Fruit fly (Drosophila melanogaster): ENCODE measurements around the gene MagR.

The MagR gene

dm6 chrX:15733995-15734394, at the start of gene MagR, which contains the start of gene CG12379:
MagR (plus strand) TSS chrX:15734270.
CG12379 (minus strand) TSS chrX:15733996.
- TF ChIP-seq CTCF (optimal IDR thresholded peaks at IDR 0.05) (no peak), CG8478 (optimal IDR thresholded peaks at IDR 0.05) (no peak)

dm6 chrX:15684419-15684818, 49.7 kb upstream of the MagR start:
- TF ChIP-seq CTCF (optimal IDR thresholded peaks at IDR 0.05) (no peak), CG8478 (optimal IDR thresholded peaks at IDR 0.05) (no peak)

dm6 chrX:15688757-15689156, 45.3 kb upstream of the MagR start, which contains the start of gene CG15599:
CG15599 (minus strand) TSS chrX:15688857.
- TF ChIP-seq CG8478 (optimal IDR thresholded peaks at IDR 0.05): no peak

- no peak for TF ChIP-seq CTCF (optimal IDR thresholded peaks at IDR 0.05)
- TF ChIP-seq CG8478 (optimal IDR thresholded peaks at IDR 0.05): no peak
Observed at dm6 chrX:15696854-15697540, 37.1 kb upstream of the MagR start, which contains the start of gene CG8128. CG8128 (plus strand) TSS chrX:15697494.

- TF ChIP-seq CG8478 (optimal IDR thresholded peaks at IDR 0.05) (no peak), CTCF (optimal IDR thresholded peaks at IDR 0.05) (no peak)
Observed at dm6 chrX:15697581-15698208, 36.4 kb upstream of the MagR start.

- TF ChIP-seq CG8478 (optimal IDR thresholded peaks at IDR 0.05) (no peak), CTCF (optimal IDR thresholded peaks at IDR 0.05) (no peak)
Observed at dm6 chrX:15701047-15701446, 33.0 kb upstream of the MagR start, which contains the start of gene CG9240. CG9240 (minus strand) TSS chrX:15701259.

- TF ChIP-seq CTCF (optimal IDR thresholded peaks at IDR 0.05) (no peak), CG8478 (optimal IDR thresholded peaks at IDR 0.05) (no peak)
Observed at dm6 chrX:15703720-15704206, 30.3 kb upstream of the MagR start, which contains the start of the genes Pis and Hap40. Pis (minus strand) TSS chrX:15703770. Hap40 (plus strand) TSS chrX:15704125.

dm6 chrX:15709624-15709983, 24.5 kb upstream of the MagR start:
- TF ChIP-seq CTCF (optimal IDR thresholded peaks at IDR 0.05): no peak
- TF ChIP-seq CG8478 (optimal IDR thresholded peaks at IDR 0.05): no peak

dm6 chrX:15709984-15710750, 23.9 kb upstream of the MagR start, which contains the start of the genes CG9281 and CG15601:
CG9281 (minus strand) TSS chrX:15710539.
CG15601 (plus strand) TSS chrX:15710647.
- TF ChIP-seq CG8478 (optimal IDR thresholded peaks at IDR 0.05) (no peak), CTCF (optimal IDR thresholded peaks at IDR 0.05) (peak in 1 of 2 experiments; percentile 17)

- TF ChIP-seq CTCF (optimal IDR thresholded peaks at IDR 0.05) (no peak), CG8478 (optimal IDR thresholded peaks at IDR 0.05) (no peak)
Observed at dm6 chrX:15710751-15711179, 23.3 kb upstream of the MagR start.

dm6 chrX:15712409-15712808, 21.7 kb upstream of the MagR start, which contains the start of gene HUWE1:
HUWE1 (plus strand) TSS chrX:15712628.
- TF ChIP-seq CTCF (optimal IDR thresholded peaks at IDR 0.05) (no peak), CG8478 (optimal IDR thresholded peaks at IDR 0.05) (no peak)

- TF ChIP-seq CG8478 (optimal IDR thresholded peaks at IDR 0.05): no peak
- TF ChIP-seq CTCF (optimal IDR thresholded peaks at IDR 0.05): no peak
Observed at dm6 chrX:15731968-15732367, 2.1 kb upstream of the MagR start, which contains the start of gene CG8191. CG8191 (plus strand) TSS chrX:15732178.

dm6 chrX:15733192-15733892, 728 bp upstream of the MagR start:
- TF ChIP-seq CG8478 (optimal IDR thresholded peaks at IDR 0.05): no peak
- TF ChIP-seq CTCF (optimal IDR thresholded peaks at IDR 0.05): no peak

- no peak for TF ChIP-seq CG8478 (optimal IDR thresholded peaks at IDR 0.05)
- TF ChIP-seq CTCF (optimal IDR thresholded peaks at IDR 0.05): no peak
Observed at dm6 chrX:15737110-15737509, 3.0 kb downstream of the MagR start, which contains the start of gene Arp6. Arp6 (minus strand) TSS chrX:15737120.
